Worm (Caenorhabditis elegans) whole organism, L2 larva: ENCODE measurements around the gene hmg-11.
A peak's percentile ranks its signal among the peaks of the same experiment; 100 is the strongest.

ENCODE experiments used
- C34F6.9 ChIP-seq: fragments of 150-350 bp; optimal IDR thresholded peaks from 2 replicates; lab custom pipeline; 2014; ENCODE audit warnings: missing biosample characterization, missing genetic modification characterization
- F13H6.1 ChIP-seq: sonication (generic microtip); optimal IDR thresholded peaks from 2 replicates; lab custom pipeline; 2016; ENCODE audit warnings: missing genetic modification characterization, missing compliant biosample characterization
- R02D3.7 ChIP-seq: fragments of 150-350 bp; optimal IDR thresholded peaks from 2 replicates; lab custom pipeline; 2014; ENCODE audit warnings: missing biosample characterization, missing genetic modification characterization
- Y55F3AM.14 ChIP-seq: fragments of 200-800 bp; sonication (Bioruptor generic); optimal IDR thresholded peaks from 2 replicates; lab custom pipeline; 2018; ENCODE audit warnings: mild to moderate bottlenecking, missing genetic modification characterization, missing compliant biosample characterization
- ZK546.5 ChIP-seq: sonication (generic microtip); optimal IDR thresholded peaks from 2 replicates; lab custom pipeline; 2017; ENCODE audit warnings: missing biosample characterization, missing genetic modification characterization
- alr-1 ChIP-seq: fragments of 150-350 bp; optimal IDR thresholded peaks from 2 replicates; lab custom pipeline; 2014; ENCODE audit warnings: missing biosample characterization, missing genetic modification characterization
- aly-2 ChIP-seq: fragments of 150-350 bp; optimal IDR thresholded peaks from 2 replicates; lab custom pipeline; 2014; ENCODE audit warnings: missing biosample characterization, missing genetic modification characterization
- blmp-1 ChIP-seq: sonication (generic microtip); optimal IDR thresholded peaks from 2 replicates; lab custom pipeline; 2017; ENCODE audit warnings: missing genetic modification characterization, mild to moderate bottlenecking, missing compliant biosample characterization, antibody characterized with exemption, moderate library complexity; ENCODE audit not compliant: insufficient read depth
- ceh-16 ChIP-seq: fragments of 150-350 bp; optimal IDR thresholded peaks from 2 replicates; lab custom pipeline; 2014; ENCODE audit warnings: missing biosample characterization, missing genetic modification characterization
- ceh-82 ChIP-seq: fragments of 150-350 bp; optimal IDR thresholded peaks from 2 replicates; lab custom pipeline; 2014; ENCODE audit warnings: missing biosample characterization, missing genetic modification characterization
- crh-2 ChIP-seq: sonication (generic microtip); optimal IDR thresholded peaks from 2 replicates; lab custom pipeline; 2017; ENCODE audit warnings: missing biosample characterization, missing genetic modification characterization
- dmd-4 ChIP-seq: sonication (generic microtip); optimal IDR thresholded peaks from 2 replicates; lab custom pipeline; 2017; ENCODE audit warnings: missing biosample characterization, missing genetic modification characterization
- egl-27 ChIP-seq: sonication (generic microtip); optimal IDR thresholded peaks from 3 replicates; lab custom pipeline; 2017; ENCODE audit warnings: missing biosample characterization, missing genetic modification reagents, missing genetic modification characterization
- elt-1 ChIP-seq: fragments of 150-350 bp; optimal IDR thresholded peaks from 2 replicates; lab custom pipeline; 2014; ENCODE audit warnings: missing biosample characterization, missing genetic modification characterization
- fos-1 ChIP-seq: fragments of 150-350 bp; optimal IDR thresholded peaks from 2 replicates; lab custom pipeline; 2014; ENCODE audit warnings: missing biosample characterization, missing genetic modification characterization
- gmeb-1 ChIP-seq: fragments of 150-350 bp; optimal IDR thresholded peaks from 2 replicates; lab custom pipeline; 2014; ENCODE audit warnings: missing biosample characterization, missing genetic modification characterization
- lin-11 ChIP-seq: fragments of 150-350 bp; sonication (generic microtip); optimal IDR thresholded peaks from 2 replicates; lab custom pipeline; 2014; ENCODE audit warnings: missing biosample characterization, missing genetic modification characterization, inconsistent platforms, mixed read lengths
- lin-13 ChIP-seq: fragments of 150-350 bp; optimal IDR thresholded peaks from 2 replicates; lab custom pipeline; 2014; ENCODE audit warnings: missing biosample characterization, missing genetic modification reagents, missing genetic modification characterization
- lin-39 ChIP-seq: fragments of 150-350 bp; optimal IDR thresholded peaks from 2 replicates; lab custom pipeline; 2014; ENCODE audit warnings: missing biosample characterization, missing genetic modification reagents, missing genetic modification characterization
- lsy-2 ChIP-seq, 2 experiments: fragments of 150-350 bp in 1 of 2; sonication (generic microtip) in 1 of 2; optimal IDR thresholded peaks; 2 replicates each; lab custom pipeline; 2014 to 2017; ENCODE audit warnings: missing biosample characterization in 2 of 2, missing genetic modification characterization in 2 of 2
- mab-5 ChIP-seq: fragments of 150-350 bp; optimal IDR thresholded peaks from 2 replicates; lab custom pipeline; 2014; ENCODE audit warnings: missing biosample characterization, missing genetic modification characterization
- mbf-1 ChIP-seq: sonication (generic microtip); optimal IDR thresholded peaks from 2 replicates; lab custom pipeline; 2017; ENCODE audit warnings: missing biosample characterization, missing genetic modification characterization
- mdl-1 ChIP-seq, 2 experiments: fragments of 150-350 bp in 1 of 2; sonication (generic microtip) in 1 of 2; optimal IDR thresholded peaks; 2 replicates each; lab custom pipeline; 2017; ENCODE audit warnings: missing biosample characterization in 2 of 2, missing genetic modification characterization in 2 of 2
- nhr-21 ChIP-seq: fragments of 150-350 bp; optimal IDR thresholded peaks from 2 replicates; lab custom pipeline; 2014; ENCODE audit warnings: missing biosample characterization, missing genetic modification characterization
- nhr-237 ChIP-seq: fragments of 150-350 bp; optimal IDR thresholded peaks from 2 replicates; lab custom pipeline; 2014; ENCODE audit warnings: missing biosample characterization, missing genetic modification characterization
- nhr-25 ChIP-seq: fragments of 150-350 bp; sonication (generic microtip); optimal IDR thresholded peaks from 3 replicates; lab custom pipeline; 2014; ENCODE audit warnings: missing biosample characterization, missing genetic modification characterization
- nhr-6 ChIP-seq: fragments of 150-350 bp; optimal IDR thresholded peaks from 2 replicates; lab custom pipeline; 2014; ENCODE audit warnings: missing biosample characterization, missing genetic modification characterization
- nhr-77 ChIP-seq: fragments of 150-350 bp; optimal IDR thresholded peaks from 2 replicates; lab custom pipeline; 2014; ENCODE audit warnings: missing biosample characterization, missing genetic modification characterization
- peb-1 ChIP-seq: fragments of 150-350 bp; optimal IDR thresholded peaks from 2 replicates; lab custom pipeline; 2014; ENCODE audit warnings: missing biosample characterization, missing genetic modification characterization
- skn-1 ChIP-seq: sonication (generic microtip); optimal IDR thresholded peaks from 2 replicates; lab custom pipeline; 2017; ENCODE audit warnings: missing biosample characterization, missing genetic modification characterization
- sma-9 ChIP-seq, 2 experiments: fragments of 150-350 bp in 1 of 2; sonication (generic microtip) in 1 of 2; optimal IDR thresholded peaks; 2 replicates each; lab custom pipeline; 2014 to 2016; ENCODE audit warnings: missing genetic modification characterization in 2 of 2, mild to moderate bottlenecking in 1 of 2, missing biosample characterization in 1 of 2, missing compliant biosample characterization in 1 of 2, missing genetic modification reagents in 1 of 2, moderate library complexity in 1 of 2
- snpc-4 ChIP-seq: fragments of 150-350 bp; optimal IDR thresholded peaks from 2 replicates; lab custom pipeline; 2014; ENCODE audit warnings: missing biosample characterization, missing genetic modification characterization
- unc-39 ChIP-seq: fragments of 150-350 bp; optimal IDR thresholded peaks from 2 replicates; lab custom pipeline; 2014; ENCODE audit warnings: missing biosample characterization, missing genetic modification characterization
- zag-1 ChIP-seq: fragments of 150-350 bp; optimal IDR thresholded peaks from 2 replicates; lab custom pipeline; 2014; ENCODE audit warnings: missing biosample characterization, missing genetic modification characterization
- ztf-1 ChIP-seq: fragments of 200-800 bp; sonication (Bioruptor generic); conservative IDR thresholded peaks from 2 replicates; pipeline ENCODE4 v1.3.6; 2022; ENCODE audit warnings: missing genetic modification characterization, missing compliant biosample characterization
- ztf-11 ChIP-seq: sonication (generic microtip); optimal IDR thresholded peaks from 2 replicates; lab custom pipeline; 2017; ENCODE audit warnings: missing biosample characterization, missing genetic modification characterization
- ztf-4 ChIP-seq: fragments of 150-350 bp; optimal IDR thresholded peaks from 2 replicates; lab custom pipeline; 2014; ENCODE audit warnings: missing biosample characterization, missing genetic modification characterization

Gene hmg-11

DNA sequence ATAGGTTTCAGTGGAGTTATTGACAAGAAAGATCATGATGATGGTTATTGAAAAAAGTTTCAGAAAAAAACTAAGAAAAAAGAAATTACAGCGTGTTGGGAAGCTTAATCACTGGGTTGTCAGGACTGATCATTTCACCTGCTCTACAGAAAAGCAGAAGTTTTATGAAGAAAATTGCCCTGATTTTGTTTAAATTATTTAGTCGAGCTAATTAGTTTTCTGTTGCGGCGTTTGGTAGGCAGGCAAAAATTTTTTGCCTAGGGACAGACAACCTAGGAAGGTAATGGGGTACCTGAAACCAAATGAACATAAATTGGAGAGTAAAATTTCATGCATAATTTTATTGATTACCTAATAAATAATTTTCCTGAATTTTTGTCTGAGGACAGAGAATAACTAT is 10.8 kb downstream of the hmg-11 start, which contains the start of gene sre-40:
TSS of gene sre-40 (minus strand) at position 101 of the 400 bp plus-strand sequence.
- no peak for TF ChIP-seq ceh-82 (tag; lab: Kevin White, UChicago)
- no peak for TF ChIP-seq ztf-11 (tag; lab: Kevin White, UChicago)
- TF ChIP-seq ztf-4 (tag; lab: Kevin White, UChicago) = no peak

DNA sequence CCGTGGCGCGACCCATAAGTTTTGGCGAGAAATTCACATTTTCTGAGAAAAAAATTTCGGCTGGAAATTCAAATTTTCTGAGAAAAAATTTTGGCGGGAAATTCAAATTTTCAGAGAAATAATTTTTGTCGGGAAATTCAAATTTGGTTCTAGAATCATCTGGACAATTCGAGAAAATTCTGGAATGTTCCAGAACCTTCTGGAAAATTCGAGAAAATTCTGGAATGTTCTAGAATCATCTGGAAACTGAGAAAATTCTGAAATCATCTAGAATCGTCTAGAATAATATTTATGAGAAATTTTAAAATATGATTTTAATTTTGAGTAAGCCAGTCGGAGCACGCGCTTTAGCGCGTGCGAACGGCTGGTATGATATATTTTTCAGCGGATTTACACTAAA is 12.0 kb downstream of the hmg-11 start:
- TF ChIP-seq zag-1 = no peak
- no peak for TF ChIP-seq peb-1 (tag; lab: Kevin White, UChicago)
- no peak for TF ChIP-seq nhr-237 (tag; lab: Kevin White, UChicago)

DNA sequence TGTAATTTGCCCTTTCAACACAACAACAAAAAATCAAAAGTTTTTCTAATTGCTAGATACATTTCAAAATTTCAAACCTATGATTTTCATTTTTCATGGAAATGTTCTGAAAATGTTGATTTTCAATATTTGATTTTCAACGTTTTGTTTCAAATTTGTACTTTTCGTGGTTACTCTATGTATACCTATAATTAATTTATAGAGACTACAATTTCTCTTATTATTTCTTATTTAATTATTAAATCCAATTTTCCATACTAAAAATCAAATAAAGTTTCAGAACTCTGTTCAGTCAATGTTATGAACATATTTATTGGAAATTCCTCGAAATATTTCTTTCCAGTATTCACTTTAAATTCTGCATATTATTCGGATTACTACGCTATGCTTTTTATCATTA is 14.1 kb downstream of the hmg-11 start, which contains the start of gene sre-39:
TSS of gene sre-39 (plus strand) at position 301 of the 400 bp plus-strand sequence.
- TF ChIP-seq crh-2 (no peak), ceh-82 (tag; lab: Kevin White, UChicago) (no peak), lin-11 (tag; lab: Kevin White, UChicago) (no peak), ceh-16 (tag; lab: Kevin White, UChicago) (no peak), lin-13 (GFP tag; lab: Kevin White, UChicago) (no peak), unc-39 (tag; lab: Kevin White, UChicago) (no peak), dmd-4 (no peak), R02D3.7 (tag; lab: Kevin White, UChicago) (no peak), nhr-77 (tag; lab: Kevin White, UChicago) (no peak), ztf-11 (tag; lab: Kevin White, UChicago) (no peak), egl-27 (no peak), fos-1 (tag; lab: Kevin White, UChicago) (no peak), aly-2 (tag; lab: Kevin White, UChicago) (no peak), F13H6.1 (tag; lab: Kevin White, UChicago) (no peak), ZK546.5 (tag; lab: Kevin White, UChicago) (no peak), blmp-1 (tag; lab: Kevin White, UChicago) (no peak), gmeb-1 (tag; lab: Kevin White, UChicago) (no peak), Y55F3AM.14 (no peak)

DNA sequence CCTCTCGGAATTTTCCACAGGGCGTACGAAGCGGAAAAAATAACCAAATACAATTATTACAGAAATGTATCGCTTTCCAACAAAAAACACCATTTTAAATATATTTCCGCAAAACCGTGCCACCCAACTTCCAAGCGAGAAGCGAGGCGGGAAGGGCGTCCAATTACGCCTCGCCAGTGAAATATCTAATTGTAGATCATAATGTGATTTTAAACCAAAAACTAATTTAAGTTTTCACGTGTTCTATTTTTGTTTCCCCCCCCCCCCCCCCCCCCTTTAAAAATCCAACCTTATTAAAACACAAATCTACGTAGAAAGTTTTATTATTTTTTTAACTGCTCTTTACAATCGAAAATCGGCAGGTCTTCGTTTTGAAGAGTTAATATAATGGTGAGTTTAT is 16.6 kb downstream of the hmg-11 start, which contains the start of gene F10G7.12:
TSS of gene F10G7.12 (plus strand) at position 301 of the 400 bp plus-strand sequence.
- TF ChIP-seq skn-1 = no peak
- TF ChIP-seq gmeb-1 (tag; lab: Kevin White, UChicago) = no peak
- TF ChIP-seq lin-11 (tag; lab: Kevin White, UChicago) = no peak
- TF ChIP-seq nhr-6 = no peak
- TF ChIP-seq, all 48 proteins: peak for 0

DNA sequence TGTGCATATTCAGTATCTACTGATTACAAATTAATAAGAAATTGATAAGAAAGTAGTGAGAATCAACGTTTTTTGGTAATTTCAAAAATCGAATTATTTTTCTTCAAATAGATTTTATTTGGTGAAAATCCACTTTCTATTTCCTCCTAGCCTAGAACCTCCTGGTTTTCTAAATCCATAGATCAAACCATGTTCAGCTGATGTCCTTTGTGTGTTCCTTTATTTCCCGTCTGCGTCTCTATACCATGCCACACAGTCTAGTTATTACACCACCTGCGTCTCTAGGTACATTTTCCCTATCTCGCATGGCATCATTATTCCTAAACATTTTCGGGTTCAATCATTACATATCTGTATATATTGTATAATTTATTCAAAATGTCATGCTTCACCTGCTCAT is 20.2 kb downstream of the hmg-11 start, which contains the start of gene F10G7.5:
TSS of gene F10G7.5 (plus strand) at position 286 of the 400 bp plus-strand sequence.
- TF ChIP-seq crh-2 = peak; percentile 17
- TF ChIP-seq lin-13 (GFP tag; lab: Kevin White, UChicago) = no peak
- no peak for TF ChIP-seq R02D3.7 (tag; lab: Kevin White, UChicago)
- peak in 1 of 2 experiments; percentile 8 for TF ChIP-seq mdl-1 (tag; optimal IDR thresholded peaks at IDR 0.05; lab: Kevin White, UChicago)
- peak in 1 of 2 experiments; percentile 60 for TF ChIP-seq lsy-2 (tag; optimal IDR thresholded peaks at IDR 0.05; lab: Kevin White, UChicago)
- peak; percentile 27 for TF ChIP-seq sma-9 (GFP tag; optimal IDR thresholded peaks at IDR 0.05; lab: Kevin White, UChicago)
- TF ChIP-seq sma-9 (tag; optimal IDR thresholded peaks at IDR 0.05; lab: Kevin White, UChicago) = no peak
- peak; percentile 42 for TF ChIP-seq C34F6.9 (tag; lab: Kevin White, UChicago)
- peak; percentile 49 for TF ChIP-seq fos-1 (tag; lab: Kevin White, UChicago)
- TF ChIP-seq F13H6.1 (tag; lab: Kevin White, UChicago) = peak; percentile 11

DNA sequence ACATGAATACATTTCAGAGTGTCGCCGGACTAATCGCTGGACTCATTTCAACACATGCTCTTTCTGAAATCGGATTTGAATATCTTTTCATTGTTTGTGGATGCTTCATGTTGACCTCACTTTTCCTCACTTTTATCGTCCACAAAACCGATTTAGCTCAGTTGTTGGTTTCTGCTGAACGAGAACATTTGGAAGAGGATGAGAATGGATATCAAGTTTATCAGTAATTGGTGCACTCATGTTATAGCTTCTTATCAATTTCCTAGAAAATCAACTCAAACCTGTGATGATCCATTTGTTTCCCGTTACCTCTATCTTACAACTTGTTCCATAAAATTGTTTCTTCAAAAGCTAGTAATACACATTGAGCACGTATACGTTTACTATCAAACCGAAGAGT is 23.2 kb downstream of the hmg-11 start:
- TF ChIP-seq crh-2 (peak; percentile 1), mbf-1 (no peak)

DNA sequence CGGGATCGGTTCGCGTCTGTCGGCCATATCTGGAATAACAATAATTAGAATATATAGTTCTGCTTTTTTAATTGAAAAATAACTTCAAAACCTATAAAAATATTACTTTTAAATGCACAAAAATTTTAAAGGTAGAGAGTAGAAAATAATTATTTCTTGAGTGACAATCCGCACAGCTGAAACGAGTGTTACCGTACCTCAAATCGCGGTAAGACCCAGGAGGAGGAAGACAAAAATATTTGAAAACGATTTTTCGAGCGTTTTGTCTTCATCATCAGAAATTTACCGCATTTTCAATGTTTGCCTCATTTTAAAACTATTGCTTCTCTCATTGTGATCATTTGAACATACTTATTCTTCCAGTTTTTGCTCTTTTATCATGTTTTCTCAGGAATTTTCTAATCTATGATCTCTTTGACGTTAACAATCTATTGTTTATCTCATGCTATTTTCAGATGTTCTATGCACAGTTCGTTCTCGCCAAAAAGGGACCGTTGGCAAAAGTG is 25.4 kb downstream of the hmg-11 start, which contains the start of the genes rpn-5 and scc-1:
TSS of gene rpn-5 (minus strand) at position 162 of the 506 bp plus-strand sequence.
TSS of gene scc-1 (plus strand) at position 456 of the 506 bp plus-strand sequence.
- TF ChIP-seq crh-2 (peak; percentile 84), skn-1 (peak; percentile 98), alr-1 (tag; lab: Kevin White, UChicago) (no peak), lsy-2 (tag; optimal IDR thresholded peaks at IDR 0.05; lab: Kevin White, UChicago) (peak; percentile 98 to 99), unc-39 (tag; lab: Kevin White, UChicago) (no peak), lin-11 (tag; lab: Kevin White, UChicago) (peak; percentile 53), nhr-25 (tag; lab: Kevin White, UChicago) (peak; percentile 67), dmd-4 (no peak), lin-39 (no peak), snpc-4 (tag; lab: Kevin White, UChicago) (peak; percentile 47), mab-5 (tag; lab: Kevin White, UChicago) (peak; percentile 55), lin-13 (GFP tag; lab: Kevin White, UChicago) (peak; percentile 79), F13H6.1 (tag; lab: Kevin White, UChicago) (peak; percentile 25), peb-1 (tag; lab: Kevin White, UChicago) (no peak), nhr-77 (tag; lab: Kevin White, UChicago) (no peak), elt-1 (no peak), nhr-237 (tag; lab: Kevin White, UChicago) (no peak), nhr-21 (tag; lab: Kevin White, UChicago) (peak; percentile 70), ztf-4 (tag; lab: Kevin White, UChicago) (no peak), R02D3.7 (tag; lab: Kevin White, UChicago) (peak; percentile 20), mdl-1 (tag; optimal IDR thresholded peaks at IDR 0.05; lab: Kevin White, UChicago) (no peak), ztf-1 (GFP tag; lab: Robert Waterston, UW) (no peak)
